Fruit fly (Drosophila melanogaster) whole organism, prepupa: ENCODE measurements around the gene CG4907.

ENCODE experiments used
- Blimp-1 ChIP-seq: fragments of 200-800 bp; sonication (Bioruptor generic); optimal IDR thresholded peaks from 3 replicates; lab custom pipeline; 2017; ENCODE audit warnings: missing biosample characterization, missing genetic modification characterization, mild to moderate bottlenecking, moderate library complexity, missing genetic modification reagents
- CG10669 ChIP-seq: fragments of 200-800 bp; sonication (Bioruptor generic); optimal IDR thresholded peaks from 3 replicates; lab custom pipeline; 2018; ENCODE audit warnings: missing biosample characterization, mild to moderate bottlenecking, missing genetic modification characterization, moderate library complexity
- CG11294 ChIP-seq: fragments of 200-800 bp; sonication (Bioruptor generic); IDR thresholded peaks from 2 replicates; pipeline ENCODE4 v1.3.6; 2022; ENCODE audit warnings: missing biosample characterization, missing genetic modification characterization
- CG11902 ChIP-seq: fragments of 200-800 bp; sonication (Bioruptor generic); optimal IDR thresholded peaks from 3 replicates; lab custom pipeline; 2016; ENCODE audit warnings: missing biosample characterization, missing genetic modification characterization
- CG15336 ChIP-seq: fragments of 200-800 bp; sonication (Bioruptor generic); IDR thresholded peaks from 2 replicates; pipeline ENCODE4 v1.3.6; 2022; ENCODE audit warnings: missing biosample characterization, missing genetic modification characterization
- CG1621 ChIP-seq: fragments of 200-800 bp; sonication (Bioruptor generic); optimal IDR thresholded peaks from 3 replicates; lab custom pipeline; 2018; ENCODE audit warnings: missing biosample characterization, mild to moderate bottlenecking, missing genetic modification characterization
- CG16779 ChIP-seq: fragments of 200-800 bp; sonication (Bioruptor generic); optimal IDR thresholded peaks from 3 replicates; lab custom pipeline; 2017; ENCODE audit warnings: missing biosample characterization, mild to moderate bottlenecking, missing genetic modification characterization
- CG3032 ChIP-seq: fragments of 200-800 bp; optimal IDR thresholded peaks from 2 replicates; lab custom pipeline; 2019; ENCODE audit warnings: missing biosample characterization, mild to moderate bottlenecking, missing genetic modification characterization, moderate library complexity
- CG31627 ChIP-seq: fragments of 200-800 bp; sonication (Bioruptor generic); optimal IDR thresholded peaks from 3 replicates; lab custom pipeline; 2016; ENCODE audit warnings: missing biosample characterization, missing genetic modification characterization
- CG32006 ChIP-seq: fragments of 200-800 bp; sonication (Bioruptor generic); optimal IDR thresholded peaks from 3 replicates; lab custom pipeline; 2017; ENCODE audit warnings: missing biosample characterization, mild to moderate bottlenecking, missing genetic modification characterization
- CG34406 ChIP-seq: fragments of 200-800 bp; sonication (Bioruptor generic); optimal IDR thresholded peaks from 3 replicates; lab custom pipeline; 2016; ENCODE audit warnings: missing biosample characterization, missing genetic modification characterization
- CG3919 ChIP-seq: fragments of 200-800 bp; sonication (Bioruptor generic); optimal IDR thresholded peaks from 3 replicates; lab custom pipeline; 2016; ENCODE audit warnings: missing biosample characterization, missing genetic modification characterization
- CG4318 ChIP-seq: fragments of 200-800 bp; sonication (Bioruptor generic); optimal IDR thresholded peaks from 3 replicates; lab custom pipeline; 2017; ENCODE audit warnings: missing biosample characterization, mild to moderate bottlenecking, missing genetic modification characterization
- CG6163 ChIP-seq: fragments of 200-800 bp; sonication (Bioruptor generic); IDR thresholded peaks from 3 replicates; pipeline ENCODE4 v1.3.6; 2022; ENCODE audit warnings: missing biosample characterization, missing genetic modification characterization
- CG6276 ChIP-seq: fragments of 200-800 bp; sonication (Bioruptor generic); optimal IDR thresholded peaks from 2 replicates; lab custom pipeline; 2017; ENCODE audit warnings: missing biosample characterization, mild to moderate bottlenecking, missing genetic modification characterization
- CG6808 ChIP-seq: fragments of 200-800 bp; sonication (Bioruptor generic); optimal IDR thresholded peaks from 3 replicates; lab custom pipeline; 2017; ENCODE audit warnings: missing biosample characterization, missing genetic modification characterization, mild to moderate bottlenecking, moderate library complexity, missing genetic modification reagents
- CG7368 ChIP-seq: fragments of 200-800 bp; sonication (Bioruptor generic); optimal IDR thresholded peaks from 3 replicates; lab custom pipeline; 2016; ENCODE audit warnings: missing biosample characterization, missing genetic modification characterization
- CG8119 ChIP-seq: fragments of 200-800 bp; sonication (Bioruptor generic); IDR thresholded peaks from 3 replicates; pipeline ENCODE4 v1.3.6; 2022; ENCODE audit warnings: missing biosample characterization, missing genetic modification characterization
- CG8319 ChIP-seq: fragments of 200-800 bp; sonication (Bioruptor generic); optimal IDR thresholded peaks from 3 replicates; lab custom pipeline; 2016; ENCODE audit warnings: missing biosample characterization, missing genetic modification characterization
- CG8632 ChIP-seq: fragments of 200-800 bp; sonication (Bioruptor generic); optimal IDR thresholded peaks from 3 replicates; lab custom pipeline; 2016; ENCODE audit warnings: missing biosample characterization, missing genetic modification characterization
- CG9139 ChIP-seq: fragments of 200-800 bp; sonication (Bioruptor generic); optimal IDR thresholded peaks from 3 replicates; lab custom pipeline; 2017; ENCODE audit warnings: missing biosample characterization, mild to moderate bottlenecking, missing genetic modification characterization
- Eip78C ChIP-seq: fragments of 200-800 bp; sonication (Bioruptor generic); peaks from one replicate; lab custom pipeline; 2016; ENCODE audit warnings: missing biosample characterization, missing genetic modification characterization
- Eip93F ChIP-seq: fragments of 200-800 bp; sonication (Bioruptor generic); optimal IDR thresholded peaks from 2 replicates; lab custom pipeline; 2016; ENCODE audit warnings: missing biosample characterization, mild to moderate bottlenecking, missing genetic modification characterization
- Ets21C ChIP-seq: fragments of 200-800 bp; sonication (Bioruptor generic); optimal IDR thresholded peaks from 3 replicates; lab custom pipeline; 2016; ENCODE audit warnings: missing biosample characterization, missing genetic modification characterization
- Gug ChIP-seq: fragments of 200-800 bp; sonication (Bioruptor generic); IDR thresholded peaks from 2 replicates; pipeline ENCODE4 v1.3.6; 2022; ENCODE audit warnings: missing biosample characterization, missing genetic modification characterization
- Hr38 ChIP-seq: sonication (Bioruptor generic); optimal IDR thresholded peaks from 2 replicates; lab custom pipeline; 2016; ENCODE audit warnings: missing biosample characterization, missing genetic modification characterization
- Hr39 ChIP-seq: fragments of 200-800 bp; sonication (Bioruptor generic); optimal IDR thresholded peaks from 2 replicates; lab custom pipeline; 2016; ENCODE audit warnings: missing biosample characterization, missing genetic modification characterization
- Hr4 ChIP-seq: fragments of 200-800 bp; sonication (Bioruptor generic); optimal IDR thresholded peaks from 3 replicates; lab custom pipeline; 2016; ENCODE audit warnings: missing biosample characterization, missing genetic modification characterization
- Lpt ChIP-seq: fragments of 200-800 bp; sonication (Bioruptor generic); optimal IDR thresholded peaks from 3 replicates; lab custom pipeline; 2016; ENCODE audit warnings: missing biosample characterization, missing genetic modification characterization
- Met ChIP-seq: fragments of 200-800 bp; sonication (Bioruptor generic); optimal IDR thresholded peaks from 3 replicates; lab custom pipeline; 2016; ENCODE audit warnings: missing biosample characterization, missing genetic modification characterization
- OdsH ChIP-seq: fragments of 200-800 bp; sonication (Bioruptor generic); optimal IDR thresholded peaks from 3 replicates; lab custom pipeline; 2016; ENCODE audit warnings: missing biosample characterization, missing genetic modification characterization
- Smox ChIP-seq: fragments of 200-800 bp; sonication (Bioruptor generic); optimal IDR thresholded peaks from 3 replicates; lab custom pipeline; 2016; ENCODE audit warnings: missing biosample characterization, missing genetic modification characterization
- Sox102F ChIP-seq: fragments of 200-800 bp; sonication (Bioruptor generic); optimal IDR thresholded peaks from 2 replicates; lab custom pipeline; 2016; ENCODE audit warnings: missing biosample characterization, mild to moderate bottlenecking, missing genetic modification characterization
- achi ChIP-seq: fragments of 200-800 bp; sonication (Bioruptor generic); optimal IDR thresholded peaks from 3 replicates; lab custom pipeline; 2016; ENCODE audit warnings: missing biosample characterization, missing genetic modification characterization
- acj6 ChIP-seq: fragments of 200-800 bp; sonication (Bioruptor generic); optimal IDR thresholded peaks from 3 replicates; lab custom pipeline; 2016; ENCODE audit warnings: missing biosample characterization, missing genetic modification characterization
- cyc ChIP-seq: fragments of 200-800 bp; sonication (Bioruptor generic); optimal IDR thresholded peaks from 3 replicates; lab custom pipeline; 2016; ENCODE audit warnings: missing biosample characterization, missing genetic modification characterization
- dac ChIP-seq: fragments of 200-800 bp; sonication (Bioruptor generic); optimal IDR thresholded peaks from 2 replicates; lab custom pipeline; 2017; ENCODE audit warnings: missing biosample characterization, mild to moderate bottlenecking, missing genetic modification characterization
- dsx ChIP-seq: fragments of 200-800 bp; optimal IDR thresholded peaks from 3 replicates; lab custom pipeline; 2019; ENCODE audit warnings: missing biosample characterization, mild to moderate bottlenecking, missing genetic modification characterization, moderate library complexity; ENCODE audit not compliant: poor library complexity, severe bottlenecking
- esn ChIP-seq: fragments of 200-800 bp; sonication (Bioruptor generic); optimal IDR thresholded peaks from 2 replicates; lab custom pipeline; 2016; ENCODE audit warnings: missing biosample characterization, mild to moderate bottlenecking, missing genetic modification characterization, moderate library complexity
- fd59A ChIP-seq: fragments of 200-800 bp; sonication (Bioruptor generic); optimal IDR thresholded peaks from 2 replicates; lab custom pipeline; 2017; ENCODE audit warnings: missing biosample characterization, mild to moderate bottlenecking, missing genetic modification characterization, missing genetic modification reagents
- fd85E ChIP-seq: fragments of 200-800 bp; sonication (Bioruptor generic); optimal IDR thresholded peaks from 3 replicates; lab custom pipeline; 2016; ENCODE audit warnings: missing biosample characterization, missing genetic modification characterization
- fkh ChIP-seq: fragments of 200-800 bp; sonication (Bioruptor generic); optimal IDR thresholded peaks from 3 replicates; lab custom pipeline; 2017; ENCODE audit warnings: missing biosample characterization, mild to moderate bottlenecking, missing genetic modification characterization, moderate library complexity
- lz ChIP-seq: fragments of 200-800 bp; sonication (Bioruptor generic); optimal IDR thresholded peaks from 3 replicates; lab custom pipeline; 2016; ENCODE audit warnings: missing biosample characterization, missing genetic modification characterization
- net ChIP-seq: fragments of 200-800 bp; sonication (Bioruptor generic); optimal IDR thresholded peaks from 3 replicates; lab custom pipeline; 2016; ENCODE audit warnings: missing biosample characterization, missing genetic modification characterization
- salr ChIP-seq, 2 experiments: fragments of 200-800 bp; sonication (Bioruptor generic); optimal IDR thresholded peaks; 3 replicates each; lab custom pipeline; 2016 to 2018; ENCODE audit warnings: missing biosample characterization in 2 of 2, missing genetic modification characterization in 2 of 2, mild to moderate bottlenecking in 1 of 2
- spab ChIP-seq: fragments of 200-800 bp; sonication (Bioruptor generic); optimal IDR thresholded peaks from 2 replicates; lab custom pipeline; 2017; ENCODE audit warnings: missing biosample characterization, mild to moderate bottlenecking, missing genetic modification characterization, missing genetic modification reagents
- svp ChIP-seq: fragments of 200-800 bp; sonication (Bioruptor generic); peaks from one replicate; lab custom pipeline; 2016; ENCODE audit warnings: missing biosample characterization, missing genetic modification characterization
- topi ChIP-seq: fragments of 200-800 bp; sonication (Bioruptor generic); optimal IDR thresholded peaks from 3 replicates; lab custom pipeline; 2016; ENCODE audit warnings: missing biosample characterization, missing genetic modification characterization

The CG4907 gene

dm6 chr3R:22751111-22751510 lies 40.5 kb upstream of the CG4907 start (continued):
- TF ChIP-seq CG6808, result no peak
- no peak for TF ChIP-seq dsx (GFP tag; lab: Kevin White, UChicago)
- TF ChIP-seq Gug (GFP tag; lab: Robert Waterston, UW), result peak; percentile 47; the same call in 1 of the 2 replicates
- TF ChIP-seq CG8632, result no peak
- TF ChIP-seq Lpt (GFP tag; lab: Kevin White, UChicago), result no peak
- TF ChIP-seq CG8119 (GFP tag; lab: Robert Waterston, UW), result peak; percentile 53; the same call in 2 of the 3 replicates
- peak; percentile 9 for TF ChIP-seq topi (GFP tag; lab: Kevin White, UChicago)
- no peak for TF ChIP-seq CG3919 (GFP tag; lab: Kevin White, UChicago)
- no peak for TF ChIP-seq Blimp-1 (GFP tag; lab: Kevin White, UChicago)
- TF ChIP-seq svp (GFP tag; lab: Kevin White, UChicago), result peak; percentile 65
- peak; percentile 27 for TF ChIP-seq CG10669 (GFP tag; lab: Kevin White, UChicago)
- TF ChIP-seq acj6 (GFP tag; lab: Kevin White, UChicago), result peak; percentile 40
- TF ChIP-seq achi (GFP tag; lab: Kevin White, UChicago), result peak; percentile 15

DNA sequence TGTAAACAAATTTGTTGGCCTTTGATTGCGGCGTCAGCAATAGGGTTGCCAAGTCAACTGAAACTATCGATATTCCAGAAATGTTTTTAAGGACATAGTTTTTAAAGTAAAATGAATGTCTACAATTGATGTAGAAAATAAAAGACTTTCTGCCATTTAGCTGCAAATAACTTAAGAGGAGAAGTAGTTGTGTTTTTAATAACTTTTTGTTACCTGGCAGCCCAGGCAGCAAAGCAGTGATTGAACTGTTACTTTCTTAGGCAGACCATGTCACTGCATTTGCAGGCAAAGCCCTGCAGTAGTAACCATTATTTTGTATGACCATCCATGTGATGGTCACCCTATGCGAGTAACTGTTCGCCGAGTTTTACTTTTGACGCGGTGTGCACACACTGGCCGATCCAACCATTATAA lies 40.0 kb upstream of the CG4907 start, which contains the start of the genes rumi, CG7029 and Usp12-46:
rumi (minus strand) TSS at position 64 of the 414 bp plus-strand sequence.
CG7029 (plus strand) TSS at position 368 of the 414 bp plus-strand sequence.
Usp12-46 (plus strand) TSS at position 368 of the 414 bp plus-strand sequence.
- TF ChIP-seq fkh (GFP tag; lab: Kevin White, UChicago), result no peak
- TF ChIP-seq cyc (GFP tag; lab: Kevin White, UChicago), result peak; percentile 89
- TF ChIP-seq CG8319 (GFP tag; lab: Kevin White, UChicago), result peak; percentile 79
- TF ChIP-seq CG6808, result peak; percentile 22
- TF ChIP-seq lz (GFP tag; lab: Kevin White, UChicago), result peak; percentile 88
- no peak for TF ChIP-seq CG8632
- TF ChIP-seq Hr38 (GFP tag; lab: Kevin White, UChicago), result peak; percentile 11
- TF ChIP-seq Smox (GFP tag; lab: Kevin White, UChicago), result no peak
- no peak for TF ChIP-seq CG10669 (GFP tag; lab: Kevin White, UChicago)
- no peak for TF ChIP-seq CG7368 (GFP tag; lab: Kevin White, UChicago)
- TF ChIP-seq fd59A, result peak; percentile 52
- TF ChIP-seq CG3032 (tag; lab: Kevin White, UChicago), result peak; percentile 83
- TF ChIP-seq CG8119 (GFP tag; lab: Robert Waterston, UW), result peak; percentile 65; the same call in 2 of the 3 replicates
- no peak for TF ChIP-seq OdsH (GFP tag; lab: Kevin White, UChicago)
- TF ChIP-seq Hr4 (GFP tag; lab: Kevin White, UChicago), result no peak
- TF ChIP-seq CG16779, result no peak
- peak; percentile 88 for TF ChIP-seq esn (GFP tag; lab: Kevin White, UChicago)
- no peak for TF ChIP-seq acj6 (GFP tag; lab: Kevin White, UChicago)
- no peak for TF ChIP-seq Met
- no peak for TF ChIP-seq CG3919 (GFP tag; lab: Kevin White, UChicago)
- TF ChIP-seq Eip93F (GFP tag; lab: Kevin White, UChicago), result no peak
- peak; percentile 92 for TF ChIP-seq Eip78C
- no peak for TF ChIP-seq spab
- TF ChIP-seq Gug (GFP tag; lab: Robert Waterston, UW), result peak; percentile 72
- TF ChIP-seq CG1621 (tag; lab: Kevin White, UChicago), result peak; percentile 54
- TF ChIP-seq CG15336 (GFP tag; lab: Robert Waterston, UW), result peak; percentile 36; the same call in 1 of the 2 replicates
- TF ChIP-seq dac (GFP tag; lab: Kevin White, UChicago), result no peak
- peak in 1 of 2 experiments; percentile 62 for TF ChIP-seq salr (GFP tag; optimal IDR thresholded peaks at IDR 0.05; lab: Kevin White, UChicago)
- no peak for TF ChIP-seq CG9139
- TF ChIP-seq dsx (GFP tag; lab: Kevin White, UChicago), result peak; percentile 59
- TF ChIP-seq CG6276 (GFP tag; lab: Kevin White, UChicago), result no peak
- TF ChIP-seq CG11294, result peak; percentile 53; the same call in 1 of the 2 replicates
- no peak for TF ChIP-seq Sox102F
- TF ChIP-seq net, result no peak
- TF ChIP-seq fd85E (GFP tag; lab: Kevin White, UChicago), result no peak
- peak; percentile 78 for TF ChIP-seq CG11902 (GFP tag; lab: Kevin White, UChicago)
- no peak for TF ChIP-seq CG4318
- TF ChIP-seq CG31627, result peak; percentile 92
- TF ChIP-seq CG32006, result no peak
- TF ChIP-seq CG6163 (GFP tag; lab: Robert Waterston, UW), result peak; percentile 91
- TF ChIP-seq Hr39, result peak; percentile 93
- TF ChIP-seq topi (GFP tag; lab: Kevin White, UChicago), result peak; percentile 84
- TF ChIP-seq achi (GFP tag; lab: Kevin White, UChicago), result peak; percentile 77
- no peak for TF ChIP-seq Ets21C (GFP tag; lab: Kevin White, UChicago)
- TF ChIP-seq svp (GFP tag; lab: Kevin White, UChicago), result peak; percentile 94
- TF ChIP-seq CG34406 (GFP tag; lab: Kevin White, UChicago), result no peak
